Worm (Caenorhabditis elegans) whole organism, early embryonic: ENCODE measurements around the gene nlp-18.

Source experiments
- ama-1 ChIP-seq: fragments of 150-350 bp; optimal IDR thresholded peaks from 2 replicates; lab custom pipeline; 2014
- ceh-36 ChIP-seq: sonication (generic microtip); optimal IDR thresholded peaks from 2 replicates; lab custom pipeline; 2016; ENCODE audit warnings: missing genetic modification characterization, inconsistent platforms, missing compliant biosample characterization
- hmg-4 ChIP-seq: fragments of 200-800 bp; sonication (Bioruptor generic); optimal IDR thresholded peaks from 2 replicates; lab custom pipeline; 2018; ENCODE audit warnings: mild to moderate bottlenecking, missing genetic modification characterization, missing compliant biosample characterization
- hnd-1 ChIP-seq: sonication (generic microtip); optimal IDR thresholded peaks from 2 replicates; lab custom pipeline; 2016; ENCODE audit warnings: missing genetic modification characterization, missing compliant biosample characterization
- scrt-1 ChIP-seq: fragments of 200-800 bp; sonication (Bioruptor generic); IDR thresholded peaks from 2 replicates; pipeline ENCODE4 v1.3.6; 2022; ENCODE audit warnings: missing genetic modification characterization, missing compliant biosample characterization
- tbx-11 ChIP-seq: fragments of 200-800 bp; sonication (Bioruptor generic); IDR thresholded peaks from 2 replicates; pipeline ENCODE4 v1.3.6; 2022; ENCODE audit warnings: missing genetic modification characterization, missing compliant biosample characterization

ce11 chrII:11035774-11036173 is 5.6 kb upstream of the nlp-18 start, which contains the start of gene srlf-15:
- TF ChIP-seq hnd-1 (tag; lab: Kevin White, UChicago) (no peak), tbx-11 (no peak), scrt-1 (no peak), ama-1 (no peak), ceh-36 (no peak), hmg-4 (GFP tag; lab: Kevin White, UChicago) (no peak)
